Fruit fly (Drosophila melanogaster): ENCODE measurements around the gene betaCOP.

Gene betaCOP

DNA sequence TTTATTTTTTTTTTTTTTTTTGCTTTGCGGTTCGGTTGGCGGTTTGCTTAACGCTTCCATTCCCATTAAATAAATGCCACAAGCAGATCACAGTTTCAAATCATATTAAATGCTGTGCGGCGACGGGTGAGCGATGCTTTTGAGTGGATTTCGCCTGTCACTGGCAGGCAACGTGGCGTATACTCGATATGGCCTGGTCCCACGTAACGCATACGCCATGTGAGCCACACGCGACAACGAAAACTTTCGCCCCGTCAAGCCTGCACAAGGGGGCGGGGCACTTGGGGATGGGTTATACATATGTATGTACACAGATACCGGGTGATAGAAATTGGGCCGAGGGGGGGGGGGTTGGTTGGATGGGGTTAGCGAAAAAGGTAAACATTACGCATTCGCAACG, 20.0 kb downstream of the betaCOP start:
- TF ChIP-seq CG10979 (tag; optimal IDR thresholded peaks at IDR 0.05) (peak; percentile 23), Oaz (GFP tag; IDR thresholded peaks at IDR 0.05) (no peak), cwo (GFP tag; optimal IDR thresholded peaks at IDR 0.05) (peak; percentile 31), CG7372 (GFP tag; IDR thresholded peaks at IDR 0.05) (peak; percentile 96), pum (GFP tag; optimal IDR thresholded peaks at IDR 0.05) (no peak), sd (tag; optimal IDR thresholded peaks at IDR 0.05) (no peak), grn (GFP tag; optimal IDR thresholded peaks at IDR 0.05) (no peak), zen (tag; optimal IDR thresholded peaks at IDR 0.05) (peak; percentile 2), sc (optimal IDR thresholded peaks at IDR 0.05) (no peak), sc (GFP tag; optimal IDR thresholded peaks at IDR 0.05) (no peak), CG6272 (GFP tag; IDR thresholded peaks at IDR 0.05) (no peak), gt (GFP tag; IDR thresholded peaks at IDR 0.05) (no peak)

- TF ChIP-seq CG13287 (GFP tag; IDR thresholded peaks at IDR 0.05; ENCODE audit: partially characterized antibody) (no peak), jumu (GFP tag; optimal IDR thresholded peaks at IDR 0.05) (no peak), CG6175 (GFP tag; IDR thresholded peaks at IDR 0.05) (0 out of 3 replicates have a peak, but pooled peaks have one; percentile 49), ci (GFP tag; IDR thresholded peaks at IDR 0.05) (0 out of 3 replicates have a peak, but pooled peaks have one; percentile 38), run (tag; optimal IDR thresholded peaks at IDR 0.05) (no peak), CG12769 (tag; optimal IDR thresholded peaks at IDR 0.05) (peak; percentile 67), Hr3 (GFP tag; optimal IDR thresholded peaks at IDR 0.05) (no peak), sqz (GFP tag; optimal IDR thresholded peaks at IDR 0.05) (peak; percentile 12), crol (GFP tag; IDR thresholded peaks at IDR 0.05) (peak; percentile 59), sr (GFP tag; IDR thresholded peaks at IDR 0.05) (peak; percentile 87), Ets65A (GFP tag) (peak; percentile 77), sd (tag; optimal IDR thresholded peaks at IDR 0.05) (peak; percentile 58)
Measured at dm6 chrX:18364047-18364747, 20.8 kb downstream of the betaCOP start.

DNA sequence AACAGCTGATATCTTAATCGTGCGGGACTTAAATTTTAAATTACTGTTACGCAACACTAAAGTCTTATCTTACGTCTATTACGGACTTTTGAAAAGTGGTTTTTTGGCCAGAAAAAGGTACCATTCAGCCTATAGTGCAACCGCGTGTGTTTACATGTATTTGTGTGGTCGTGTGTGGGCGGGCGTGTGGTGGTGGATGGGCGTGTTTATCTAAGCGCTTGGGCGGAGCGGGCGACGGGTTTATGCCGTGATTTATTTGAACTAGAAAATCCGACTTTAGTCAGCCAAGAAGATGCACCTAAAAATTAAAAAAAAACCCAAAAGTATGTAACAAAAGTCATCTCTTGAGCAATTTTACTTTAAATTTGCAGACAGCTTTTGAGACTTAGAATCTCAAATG, 21.6 kb downstream of the betaCOP start:
- TF ChIP-seq CG17912 (GFP tag; optimal IDR thresholded peaks at IDR 0.05) (peak; percentile 1), Six4 (GFP tag; optimal IDR thresholded peaks at IDR 0.05) (no peak), ci (GFP tag; IDR thresholded peaks at IDR 0.05) (peak; percentile 54; the same call in 2 of the 3 replicates), vvl (GFP tag; IDR thresholded peaks at IDR 0.05) (peak; percentile 13; the same call in 1 of the 2 replicates), MTF-1 (GFP tag; optimal IDR thresholded peaks at IDR 0.05; ENCODE audit: borderline replicate concordance) (peak; percentile 56), crol (GFP tag; IDR thresholded peaks at IDR 0.05) (peak; percentile 67), cg (GFP tag; optimal IDR thresholded peaks at IDR 0.05) (peak; percentile 3), Hsf (GFP tag; optimal IDR thresholded peaks at IDR 0.05) (no peak), E2f2 (GFP tag; IDR thresholded peaks at IDR 0.05) (0 out of 2 replicates have a peak, but pooled peaks have one; percentile 7), Awh (GFP tag; IDR thresholded peaks at IDR 0.05) (0 out of 2 replicates have a peak, but pooled peaks have one; percentile 13), sens-2 (GFP tag; IDR thresholded peaks at IDR 0.05) (0 out of 2 replicates have a peak, but pooled peaks have one; percentile 17), ken (GFP tag; IDR thresholded peaks at IDR 0.05) (peak; percentile 36; the same call in 1 of the 3 replicates), lov (optimal IDR thresholded peaks at IDR 0.05) (no peak), lov (GFP tag; IDR thresholded peaks at IDR 0.05) (0 out of 3 replicates have a peak, but pooled peaks have one; percentile 29), Pdp1 (GFP tag; optimal IDR thresholded peaks at IDR 0.05) (peak in 1 of 2 experiments; percentile 80), ab (GFP tag; optimal IDR thresholded peaks at IDR 0.05) (no peak), Atf3 (GFP tag; optimal IDR thresholded peaks at IDR 0.05) (no peak), chinmo (GFP tag; IDR thresholded peaks at IDR 0.05; ENCODE audit: partially characterized antibody) (0 out of 4 replicates have a peak, but pooled peaks have one; percentile 22), sr (GFP tag; IDR thresholded peaks at IDR 0.05) (peak; percentile 87), hb (GFP tag; IDR thresholded peaks at IDR 0.05; ENCODE audit: partially characterized antibody) (no peak), CTCF (GFP tag; optimal IDR thresholded peaks at IDR 0.05) (peak; percentile 27), Med (GFP tag) (peak; percentile 81), CG4820 (GFP tag; optimal IDR thresholded peaks at IDR 0.05) (peak; percentile 58)
